Worm (Caenorhabditis elegans): ENCODE measurements around the gene K01B6.3.

Gene K01B6.3

DNA sequence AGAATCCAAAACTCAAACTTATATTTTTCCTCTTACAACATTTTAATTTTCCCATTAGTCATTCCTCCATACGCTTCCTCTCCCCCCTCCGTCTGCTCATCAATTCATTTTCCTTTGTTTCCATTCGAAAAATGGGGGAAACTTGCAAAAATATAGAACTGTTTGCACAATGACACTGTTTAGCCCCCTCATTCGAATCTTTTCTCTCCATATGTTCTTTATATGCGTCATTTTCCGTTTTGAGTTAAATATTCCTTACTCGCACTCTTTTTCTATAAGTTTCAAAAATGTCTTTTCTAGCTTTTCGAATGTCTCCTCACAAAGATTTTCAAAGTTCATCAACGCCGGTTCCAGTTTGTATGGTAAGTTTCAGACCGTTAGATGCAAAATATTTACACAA is 43.1 kb upstream of the K01B6.3 start, which contains the start of gene M01A8.1 (continued):
- TF ChIP-seq ccch-3 (GFP tag; optimal IDR thresholded peaks at IDR 0.05) = no peak

DNA sequence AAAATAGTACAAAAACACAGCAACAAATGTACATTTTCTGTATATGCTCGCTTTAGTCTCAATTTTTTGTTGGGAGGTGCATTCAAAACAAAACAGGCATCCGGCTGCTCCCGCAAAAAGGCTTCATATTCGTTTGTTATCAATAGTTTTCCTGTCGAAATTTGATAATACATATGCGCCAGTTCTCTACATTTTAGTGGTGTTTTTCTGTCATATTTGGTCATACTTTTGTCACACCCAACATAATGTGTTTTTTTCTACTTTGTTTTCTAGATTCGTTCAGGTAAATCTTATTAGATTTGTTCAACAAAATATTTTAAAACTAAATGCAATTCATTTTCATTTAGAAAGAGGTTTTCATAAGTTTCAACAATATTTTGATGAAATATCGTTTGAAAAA is 41.5 kb upstream of the K01B6.3 start:
- peak; percentile 54 for TF ChIP-seq nhr-80 (tag; optimal IDR thresholded peaks at IDR 0.05)
- no peak for TF ChIP-seq nhr-179 (tag; optimal IDR thresholded peaks at IDR 0.05)

DNA sequence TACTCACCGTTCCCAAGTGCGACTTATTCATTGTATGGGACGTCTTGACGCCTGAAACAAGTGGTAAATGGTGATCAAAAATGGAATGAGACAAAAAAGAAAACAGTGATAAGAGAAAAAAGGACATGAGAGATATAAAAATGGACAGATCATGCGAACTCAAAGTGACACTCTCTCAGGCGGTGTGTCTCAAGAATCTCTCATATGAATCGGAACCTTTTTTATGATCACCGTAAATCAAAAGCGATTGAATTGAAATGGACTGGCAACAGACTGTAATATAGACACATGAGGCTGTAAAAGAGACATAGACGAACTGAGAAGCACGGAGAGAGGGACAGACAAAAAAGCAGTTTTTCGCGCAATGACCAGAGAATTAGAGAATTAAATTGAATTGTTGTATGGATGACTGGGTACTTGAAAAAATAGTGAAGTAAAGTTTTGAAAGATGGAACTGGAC is 31.0 kb upstream of the K01B6.3 start, which contains the start of gene clip-1:
Gene clip-1 (minus strand): TSS at position 51 of the 460 bp plus-strand sequence.
- TF ChIP-seq hmg-1.2 (GFP tag; IDR thresholded peaks at IDR 0.05) (peak; percentile 39; the same call in 1 of the 2 replicates), nhr-80 (tag; optimal IDR thresholded peaks at IDR 0.05) (peak; percentile 52), aptf-2 (GFP tag; conservative IDR thresholded peaks at IDR 0.05) (no peak), Y67H2A.10 (GFP tag; conservative IDR thresholded peaks at IDR 0.05) (no peak), cebp-1 (GFP tag; IDR thresholded peaks at IDR 0.05) (no peak), cebp-1 (tag; optimal IDR thresholded peaks at IDR 0.05) (peak; percentile 34), madf-6 (GFP tag; IDR thresholded peaks at IDR 0.05) (no peak), ztf-18 (tag; optimal IDR thresholded peaks at IDR 0.05) (no peak), lin-40 (tag; optimal IDR thresholded peaks at IDR 0.05) (peak; percentile 42), lin-26 (GFP tag; IDR thresholded peaks at IDR 0.05) (no peak), B0019.2 (GFP tag; conservative IDR thresholded peaks at IDR 0.05) (no peak), repo-1 (tag; optimal IDR thresholded peaks at IDR 0.05) (no peak), ztf-26 (tag; optimal IDR thresholded peaks at IDR 0.05) (peak; percentile 27)

DNA sequence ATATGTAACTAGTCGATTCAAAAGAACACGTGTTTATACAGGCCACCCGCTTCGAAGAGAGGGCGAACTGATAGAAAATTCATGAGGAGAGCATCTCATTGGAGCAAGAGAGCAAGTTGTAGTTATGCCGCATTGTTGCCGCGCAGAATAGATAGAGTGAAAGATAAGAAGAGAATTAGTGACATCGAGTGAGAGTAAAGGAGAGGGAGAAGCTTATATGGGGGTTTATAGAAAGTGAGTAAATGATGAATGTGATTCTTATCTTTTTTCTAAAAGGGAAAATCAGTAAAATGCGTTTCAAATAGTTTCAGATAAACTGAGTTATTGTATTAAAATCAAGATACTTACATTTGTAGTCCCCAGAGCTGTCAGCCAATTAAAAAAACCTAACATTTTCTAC is 29.8 kb upstream of the K01B6.3 start:
- no peak for TF ChIP-seq attf-3 (GFP tag; conservative IDR thresholded peaks at IDR 0.05)
- no peak for TF ChIP-seq rcor-1 (GFP tag; IDR thresholded peaks at IDR 0.05)
- TF ChIP-seq ztf-3 (GFP tag; optimal IDR thresholded peaks at IDR 0.05) = no peak
- no peak for TF ChIP-seq dpl-1 (GFP tag; optimal IDR thresholded peaks at IDR 0.05)
- peak; percentile 29 for TF ChIP-seq nhr-80 (tag; optimal IDR thresholded peaks at IDR 0.05)
- TF ChIP-seq let-607 (tag; optimal IDR thresholded peaks at IDR 0.05) = no peak
- no peak for TF ChIP-seq lsl-1 (GFP tag; optimal IDR thresholded peaks at IDR 0.05)

DNA sequence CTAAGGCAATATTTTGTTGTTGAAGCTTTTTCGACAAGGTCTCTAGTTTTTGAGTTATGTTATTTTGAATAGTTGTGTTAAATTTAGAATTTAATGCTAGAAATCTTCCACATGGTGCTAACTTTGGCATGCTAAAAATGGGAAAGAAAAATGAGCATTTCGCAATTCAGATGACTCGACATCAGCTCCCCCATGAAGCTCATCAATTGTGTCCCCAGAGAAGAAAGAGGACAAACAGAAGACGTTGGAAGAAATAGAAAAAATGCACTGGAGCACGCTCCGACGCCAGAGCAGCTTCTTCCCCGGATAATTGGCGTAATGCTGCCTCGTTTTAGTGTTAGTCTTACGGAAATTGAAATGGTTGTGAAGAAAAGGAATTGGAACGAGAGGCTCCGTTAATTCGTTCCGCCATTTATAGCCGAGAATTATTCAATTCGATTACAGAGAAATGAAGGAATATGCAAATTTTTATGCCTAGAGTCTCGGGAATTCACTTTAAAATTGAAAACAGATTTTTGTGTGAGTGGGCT is 28.6 kb upstream of the K01B6.3 start:
- TF ChIP-seq sdz-38 (tag; optimal IDR thresholded peaks at IDR 0.05) (no peak), dox-1 (GFP tag; IDR thresholded peaks at IDR 0.05) (no peak), tlf-1 (GFP tag; optimal IDR thresholded peaks at IDR 0.05) (no peak), ceh-58 (GFP tag; IDR thresholded peaks at IDR 0.05) (no peak), nhr-27 (tag; optimal IDR thresholded peaks at IDR 0.05) (no peak), K11D2.4 (GFP tag; IDR thresholded peaks at IDR 0.05) (no peak), fkh-3 (tag; optimal IDR thresholded peaks at IDR 0.05) (no peak), bed-2 (GFP tag; IDR thresholded peaks at IDR 0.05) (no peak), T07F8.4 (tag; optimal IDR thresholded peaks at IDR 0.05) (no peak), B0035.1 (tag; optimal IDR thresholded peaks at IDR 0.05) (no peak), cebp-2 (GFP tag; IDR thresholded peaks at IDR 0.05) (no peak), mcd-1 (GFP tag; IDR thresholded peaks at IDR 0.05) (no peak), F57C9.4 (tag; optimal IDR thresholded peaks at IDR 0.05) (no peak), F10E7.11 (tag; optimal IDR thresholded peaks at IDR 0.05) (no peak), efl-1 (GFP tag; optimal IDR thresholded peaks at IDR 0.05) (no peak), repo-1 (tag; optimal IDR thresholded peaks at IDR 0.05) (no peak), snpc-1.3 (tag; optimal IDR thresholded peaks at IDR 0.05; ENCODE audit: insufficient read depth) (no peak), xnd-1 (tag; optimal IDR thresholded peaks at IDR 0.05) (no peak), snpc-1.1 (tag; optimal IDR thresholded peaks at IDR 0.05; ENCODE audit: insufficient read depth) (no peak)

Measured in whole organism, young adult.